Worm (Caenorhabditis elegans): ENCODE results near the gene Y73F8A.32.

- TF ChIP-seq nhr-25 (tag; optimal IDR thresholded peaks at IDR 0.05; ENCODE audit: borderline replicate concordance, insufficient read depth) (no peak), aha-1 (tag) (no peak), vab-7 (GFP tag; IDR thresholded peaks at IDR 0.05) (no peak), nhr-28 (tag; optimal IDR thresholded peaks at IDR 0.05) (no peak), lin-39 (tag; optimal IDR thresholded peaks at IDR 0.05) (no peak), mep-1 (tag; optimal IDR thresholded peaks at IDR 0.05) (no peak), ZK546.5 (tag; optimal IDR thresholded peaks at IDR 0.05) (no peak), mdl-1 (tag; optimal IDR thresholded peaks at IDR 0.05) (no peak)
Observed at ce11 chrIV:15559065-15559464, 37.8 kb upstream of the Y73F8A.32 start.
